Worm (Caenorhabditis elegans) whole organism, L4/young adult: ENCODE results near the gene mct-3.

Experiments used
- W03F9.2 ChIP-seq: fragments of 150-350 bp; optimal IDR thresholded peaks from 2 replicates; lab custom pipeline; 2014; ENCODE audit warnings: missing biosample characterization, missing genetic modification characterization
- him-1 ChIP-seq: sonication (generic microtip); optimal IDR thresholded peaks from 2 replicates; lab custom pipeline; 2016; ENCODE audit warnings: missing genotype, missing genetic modification reagents, missing genetic modification characterization, missing compliant biosample characterization

DNA sequence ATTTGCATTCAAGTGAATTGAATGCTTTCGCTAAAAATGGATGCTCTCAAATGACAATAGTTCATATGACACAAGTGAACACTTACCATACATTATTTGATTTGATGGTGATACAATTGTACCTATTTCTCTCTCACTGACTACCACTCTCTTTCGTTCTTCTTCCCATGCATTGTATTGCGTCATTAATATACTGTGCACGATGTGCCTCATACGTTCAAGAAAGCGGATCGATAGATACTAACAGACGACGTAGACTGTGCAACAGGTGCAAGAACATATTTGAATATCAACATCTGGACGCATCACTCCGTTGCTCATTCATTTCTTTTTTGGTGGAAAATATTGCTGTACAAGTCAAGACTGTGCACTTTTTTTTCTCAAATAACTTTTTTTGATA, 6.0 kb downstream of the mct-3 start, which contains the start of gene M03B6.4:
- no peak for TF ChIP-seq him-1
- no peak for TF ChIP-seq W03F9.2 (tag; lab: Kevin White, UChicago)
